4 fruit fly cellular contexts compared by ENCODE assay signal in genomic region chr3R:27700229-27700573, dm6.
A peak's percentile ranks its signal among the peaks of the same experiment; 100 is the strongest.
TF ChIP-seq lines count a peak whose summit lies in the region.

Gene btz (plus strand): TSS chr3R:27700361.

- no peak for TF ChIP-seq CTCF in whole organism, embryonic (GFP tag; optimal IDR thresholded peaks at IDR 0.05; lab: Kevin White, UChicago)

TF ChIP-seq in whole organism, adult, 20 proteins besides CTCF, POLR2A, EP300 and RAD21:
- TF ChIP-seq CG7045 (GFP tag; optimal IDR thresholded peaks at IDR 0.05; lab: Kevin White, UChicago) (no peak), CG11617 (GFP tag; optimal IDR thresholded peaks at IDR 0.05; lab: Kevin White, UChicago) (no peak), Crg-1 (GFP tag; optimal IDR thresholded peaks at IDR 0.05; lab: Kevin White, UChicago) (no peak), bab1 (GFP tag; optimal IDR thresholded peaks at IDR 0.05; lab: Kevin White, UChicago) (no peak), CG14711 (tag; optimal IDR thresholded peaks at IDR 0.05; lab: Kevin White, UChicago) (peak; percentile 98), tj (GFP tag; optimal IDR thresholded peaks at IDR 0.05; lab: Kevin White, UChicago) (no peak), CG7101 (tag; optimal IDR thresholded peaks at IDR 0.05; lab: Kevin White, UChicago) (peak; percentile 12), Hr96 (GFP tag; optimal IDR thresholded peaks at IDR 0.05; lab: Kevin White, UChicago) (no peak), toe (GFP tag; optimal IDR thresholded peaks at IDR 0.05; lab: Kevin White, UChicago) (peak; percentile 13), pad (GFP tag; optimal IDR thresholded peaks at IDR 0.05; lab: Kevin White, UChicago) (no peak), cic (GFP tag; optimal IDR thresholded peaks at IDR 0.05; lab: Kevin White, UChicago) (no peak), CG1620 (GFP tag; optimal IDR thresholded peaks at IDR 0.05; lab: Kevin White, UChicago) (no peak), CG33017 (tag; optimal IDR thresholded peaks at IDR 0.05; lab: Kevin White, UChicago) (no peak), Clk (GFP tag; optimal IDR thresholded peaks at IDR 0.05; lab: Kevin White, UChicago) (no peak), cnc (optimal IDR thresholded peaks at IDR 0.05; lab: Kevin White, UChicago) (no peak), Mnt (GFP tag; optimal IDR thresholded peaks at IDR 0.05; lab: Kevin White, UChicago) (no peak), kay (GFP tag; lab: Kevin White, UChicago; ENCODE audit: borderline replicate concordance) (no peak), ovo (GFP tag; optimal IDR thresholded peaks at IDR 0.05; lab: Kevin White, UChicago) (peak; percentile 35), CG5204 (GFP tag; optimal IDR thresholded peaks at IDR 0.05; lab: Kevin White, UChicago) (no peak), CG12768 (GFP tag; optimal IDR thresholded peaks at IDR 0.05; lab: Kevin White, UChicago) (no peak)

TF ChIP-seq in whole organism, embryonic, 481 proteins besides CTCF, POLR2A, EP300 and RAD21 (continues in another document):
- TF ChIP-seq CG15514 (GFP tag; optimal IDR thresholded peaks at IDR 0.05; lab: Kevin White, UChicago) (peak; percentile 82), CG7556 (GFP tag; optimal IDR thresholded peaks at IDR 0.05; lab: Kevin White, UChicago) (no peak), trem (tag; optimal IDR thresholded peaks at IDR 0.05; lab: Kevin White, UChicago) (peak; percentile 57), inv (GFP tag; IDR thresholded peaks at IDR 0.05; lab: Robert Waterston, UW; ENCODE audit: partially characterized antibody) (no peak), dysf (GFP tag; IDR thresholded peaks at IDR 0.05; lab: Robert Waterston, UW) (no peak), shn (GFP tag; optimal IDR thresholded peaks at IDR 0.05; lab: Kevin White, UChicago) (no peak), CG9876 (GFP tag; optimal IDR thresholded peaks at IDR 0.05; lab: Kevin White, UChicago) (no peak), ham (GFP tag; IDR thresholded peaks at IDR 0.05; lab: Robert Waterston, UW) (no peak), zf30C (GFP tag; optimal IDR thresholded peaks at IDR 0.05; lab: Kevin White, UChicago) (no peak), CG9215 (GFP tag; IDR thresholded peaks at IDR 0.05; lab: Robert Waterston, UW) (no peak), CG7987 (GFP tag; optimal IDR thresholded peaks at IDR 0.05; lab: Kevin White, UChicago) (no peak), HmgZ (tag; optimal IDR thresholded peaks at IDR 0.05; lab: Kevin White, UChicago) (peak; percentile 18), cg (GFP tag; optimal IDR thresholded peaks at IDR 0.05; lab: Kevin White, UChicago) (no peak), Dip2 (GFP tag; IDR thresholded peaks at IDR 0.05; lab: Robert Waterston, UW) (no peak), ATbp (GFP tag; optimal IDR thresholded peaks at IDR 0.05; lab: Kevin White, UChicago) (no peak), CG7928 (GFP tag; optimal IDR thresholded peaks at IDR 0.05; lab: Kevin White, UChicago) (no peak), pzg (GFP tag; optimal IDR thresholded peaks at IDR 0.05; lab: Kevin White, UChicago) (peak; percentile 70), CG17612 (GFP tag; IDR thresholded peaks at IDR 0.05; lab: Robert Waterston, UW) (no peak), luna (GFP tag; optimal IDR thresholded peaks at IDR 0.05; lab: Kevin White, UChicago) (no peak), BEAF-32 (GFP tag; optimal IDR thresholded peaks at IDR 0.05; lab: Kevin White, UChicago) (peak; percentile 42), CG6854 (GFP tag; optimal IDR thresholded peaks at IDR 0.05; lab: Kevin White, UChicago) (no peak), Trl (optimal IDR thresholded peaks at IDR 0.05; lab: Kevin White, UChicago) (no peak), Trl (GFP tag; optimal IDR thresholded peaks at IDR 0.05; lab: Kevin White, UChicago) (no peak), ken (GFP tag; IDR thresholded peaks at IDR 0.05; lab: Robert Waterston, UW) (no peak), D (optimal IDR thresholded peaks at IDR 0.05; lab: Kevin White, UChicago) (no peak), D (GFP tag; optimal IDR thresholded peaks at IDR 0.05; lab: Kevin White, UChicago) (no peak), CG32767 (GFP tag; IDR thresholded peaks at IDR 0.05; lab: Robert Waterston, UW) (no peak)

TF ChIP-seq in whole organism, prepupa, 60 proteins besides CTCF, POLR2A, EP300 and RAD21:
- no peak for TF ChIP-seq CG11902 (GFP tag; optimal IDR thresholded peaks at IDR 0.05; lab: Kevin White, UChicago)
- no peak for TF ChIP-seq CG8319 (GFP tag; optimal IDR thresholded peaks at IDR 0.05; lab: Kevin White, UChicago)
- TF ChIP-seq Eip93F (GFP tag; optimal IDR thresholded peaks at IDR 0.05; lab: Kevin White, UChicago), result peak; percentile 28
- TF ChIP-seq acj6 (GFP tag; optimal IDR thresholded peaks at IDR 0.05; lab: Kevin White, UChicago), result no peak
- no peak for TF ChIP-seq CG6276 (GFP tag; optimal IDR thresholded peaks at IDR 0.05; lab: Kevin White, UChicago)
TF ChIP-seq in whole organism, prepupa: peak in this region for 1.

TF ChIP-seq in whole organism, wandering third instar larva, 38 proteins besides CTCF, POLR2A, EP300 and RAD21:
- peak; percentile 44 for TF ChIP-seq psq (GFP tag; optimal IDR thresholded peaks at IDR 0.05; lab: Kevin White, UChicago)
- peak; percentile 29 for TF ChIP-seq Myc (optimal IDR thresholded peaks at IDR 0.05; lab: Kevin White, UChicago)
- TF ChIP-seq Dfd (GFP tag; optimal IDR thresholded peaks at IDR 0.05; lab: Kevin White, UChicago), result no peak
- peak; percentile 9 for TF ChIP-seq h (GFP tag; optimal IDR thresholded peaks at IDR 0.05; lab: Kevin White, UChicago)
